Worm (Caenorhabditis elegans): ENCODE data around the gene tag-314.

The tag-314 gene

ce11 chrV:10414610-10415009, 13.9 kb downstream of the tag-314 start, which contains the start of gene F15H10.9:
Gene F15H10.9 (minus strand): TSS chrV:10414710.
- TF ChIP-seq unc-98 (GFP tag; IDR thresholded peaks at IDR 0.05) (no peak), xbp-1 (tag; optimal IDR thresholded peaks at IDR 0.05) (no peak), nhr-84 (tag; optimal IDR thresholded peaks at IDR 0.05) (no peak), nhr-20 (tag; optimal IDR thresholded peaks at IDR 0.05) (no peak), C16A3.4 (tag; optimal IDR thresholded peaks at IDR 0.05) (no peak), grh-1 (GFP tag; IDR thresholded peaks at IDR 0.05) (no peak), nhr-85 (tag) (no peak), fkh-10 (GFP tag; optimal IDR thresholded peaks at IDR 0.05) (no peak), lin-35 (GFP tag; optimal IDR thresholded peaks at IDR 0.05) (no peak), unc-30 (tag; optimal IDR thresholded peaks at IDR 0.05) (no peak), ceh-8 (GFP tag; optimal IDR thresholded peaks at IDR 0.05) (no peak)

ce11 chrV:10410030-10410713, 18.3 kb downstream of the tag-314 start, which contains the start of gene F15H10.12:
Gene F15H10.12 (minus strand): TSS chrV:10410080.
- no peak for TF ChIP-seq rnt-1 (tag; optimal IDR thresholded peaks at IDR 0.05)
- no peak for TF ChIP-seq ceh-63 (GFP tag; optimal IDR thresholded peaks at IDR 0.05)
- TF ChIP-seq hlh-17 (GFP tag; optimal IDR thresholded peaks at IDR 0.05; ENCODE audit: borderline replicate concordance): no peak
- no peak for TF ChIP-seq ceh-90 (tag; optimal IDR thresholded peaks at IDR 0.05)
- TF ChIP-seq tlp-1 (tag; optimal IDR thresholded peaks at IDR 0.05): no peak
- TF ChIP-seq dpl-1 (GFP tag; optimal IDR thresholded peaks at IDR 0.05): no peak
- TF ChIP-seq mep-1 (tag; optimal IDR thresholded peaks at IDR 0.05): no peak

ce11 chrV:10406313-10406712, 22.2 kb downstream of the tag-314 start, which contains the start of gene F15H10.7:
Gene F15H10.7 (minus strand): TSS chrV:10406413.
- TF ChIP-seq fkh-8 (tag; optimal IDR thresholded peaks at IDR 0.05) (no peak), nhr-84 (tag; optimal IDR thresholded peaks at IDR 0.05) (no peak), elt-3 (tag; optimal IDR thresholded peaks at IDR 0.05) (no peak), F16B12.6 (tag; optimal IDR thresholded peaks at IDR 0.05) (no peak), mef-2 (tag; optimal IDR thresholded peaks at IDR 0.05) (no peak), ceh-88 (GFP tag; IDR thresholded peaks at IDR 0.05) (no peak), hlh-17 (GFP tag; optimal IDR thresholded peaks at IDR 0.05; ENCODE audit: borderline replicate concordance) (no peak), ama-1 (optimal IDR thresholded peaks at IDR 0.05) (no peak), ceh-8 (GFP tag; optimal IDR thresholded peaks at IDR 0.05) (no peak), rnt-1 (tag; optimal IDR thresholded peaks at IDR 0.05) (no peak), Y116A8C.19 (tag; optimal IDR thresholded peaks at IDR 0.05; ENCODE audit: borderline replicate concordance) (no peak), pax-3 (tag; optimal IDR thresholded peaks at IDR 0.05) (no peak), nhr-76 (tag; optimal IDR thresholded peaks at IDR 0.05) (no peak)

- no peak for TF ChIP-seq nhr-237 (tag; optimal IDR thresholded peaks at IDR 0.05)
- TF ChIP-seq ceh-82 (tag; optimal IDR thresholded peaks at IDR 0.05): no peak
- no peak for TF ChIP-seq mab-9 (GFP tag; IDR thresholded peaks at IDR 0.05)
- TF ChIP-seq mef-2 (tag; optimal IDR thresholded peaks at IDR 0.05): no peak
- no peak for TF ChIP-seq zip-4 (GFP tag; optimal IDR thresholded peaks at IDR 0.05)
- no peak for TF ChIP-seq blmp-1 (tag; optimal IDR thresholded peaks at IDR 0.05)
- TF ChIP-seq fkh-10 (GFP tag; optimal IDR thresholded peaks at IDR 0.05): no peak
- no peak for TF ChIP-seq lin-14 (GFP tag; optimal IDR thresholded peaks at IDR 0.05)
- no peak for TF ChIP-seq unc-30 (tag; optimal IDR thresholded peaks at IDR 0.05)
- no peak for TF ChIP-seq swsn-7 (tag; optimal IDR thresholded peaks at IDR 0.05)
- TF ChIP-seq hlh-17 (GFP tag; optimal IDR thresholded peaks at IDR 0.05; ENCODE audit: borderline replicate concordance): no peak
- TF ChIP-seq tbx-2 (tag; optimal IDR thresholded peaks at IDR 0.05): no peak
These were observed 23.8 kb downstream of the tag-314 start for ce11 chrV:10404701-10405100.

Data from whole organism, L1 larva.